Fruit fly (Drosophila melanogaster) whole organism, embryonic: ENCODE measurements around the gene CG2278.
A peak's percentile ranks its signal among the peaks of the same experiment; 100 is the strongest.

Experiments used
- Bgb ChIP-seq: fragments of 200-800 bp; sonication (Bioruptor generic); IDR thresholded peaks from 2 replicates; pipeline ENCODE4 v1.3.6; 2022; ENCODE audit warnings: missing biosample characterization, missing genetic modification characterization; ENCODE audit not compliant: partially characterized antibody
- CG11456 ChIP-seq: fragments of 200-800 bp; sonication (Bioruptor generic); IDR thresholded peaks from 3 replicates; pipeline ENCODE4 v1.3.6; 2022; ENCODE audit warnings: missing biosample characterization, missing genetic modification characterization
- CG12155 ChIP-seq: fragments of 200-800 bp; sonication (Bioruptor generic); optimal IDR thresholded peaks from 3 replicates; lab custom pipeline; 2016; ENCODE audit warnings: missing biosample characterization, missing genetic modification characterization
- CG12299 ChIP-seq: fragments of 200-800 bp; sonication (Bioruptor generic); optimal IDR thresholded peaks from 2 replicates; lab custom pipeline; 2018; ENCODE audit warnings: missing biosample characterization, mild to moderate bottlenecking, missing genetic modification characterization
- CG12942 ChIP-seq: fragments of 200-800 bp; sonication (Bioruptor generic); optimal IDR thresholded peaks from 3 replicates; lab custom pipeline; 2016; ENCODE audit warnings: missing biosample characterization, missing genetic modification characterization
- CG13775 ChIP-seq: fragments of 200-800 bp; sonication (Bioruptor generic); optimal IDR thresholded peaks from 3 replicates; lab custom pipeline; 2017; ENCODE audit warnings: missing biosample characterization, mild to moderate bottlenecking, missing genetic modification characterization
- CG14014 ChIP-seq: fragments of 200-800 bp; sonication (Bioruptor generic); IDR thresholded peaks from 2 replicates; pipeline ENCODE4 v1.3.6; 2022; ENCODE audit warnings: missing biosample characterization, missing genetic modification characterization
- CG15514 ChIP-seq: fragments of 200-800 bp; sonication (Bioruptor generic); optimal IDR thresholded peaks from 3 replicates; lab custom pipeline; 2017; ENCODE audit warnings: missing biosample characterization, missing genetic modification characterization, mild to moderate bottlenecking, moderate library complexity, missing genetic modification reagents
- CG1647 ChIP-seq: fragments of 200-800 bp; sonication (Bioruptor generic); optimal IDR thresholded peaks from 3 replicates; lab custom pipeline; 2016; ENCODE audit warnings: missing biosample characterization, missing genetic modification characterization
- CG18619 ChIP-seq: fragments of 200-800 bp; sonication (Bioruptor generic); optimal IDR thresholded peaks from 3 replicates; lab custom pipeline; 2017; ENCODE audit warnings: missing biosample characterization, mild to moderate bottlenecking, missing genetic modification characterization
- CG43689 ChIP-seq: fragments of 200-800 bp; sonication (Bioruptor generic); IDR thresholded peaks from 2 replicates; pipeline ENCODE4 v1.3.6; 2022; ENCODE audit warnings: missing biosample characterization, missing genetic modification characterization
- CG4854 ChIP-seq: fragments of 200-800 bp; sonication (Bioruptor generic); optimal IDR thresholded peaks from 2 replicates; lab custom pipeline; 2016; ENCODE audit warnings: missing biosample characterization, missing genetic modification characterization, inconsistent platforms
- CG5180 ChIP-seq: fragments of 200-800 bp; sonication (Bioruptor generic); optimal IDR thresholded peaks from 3 replicates; lab custom pipeline; 2017; ENCODE audit warnings: missing biosample characterization, missing genetic modification characterization, mild to moderate bottlenecking, moderate library complexity, missing genetic modification reagents
- CG7839 ChIP-seq: fragments of 200-800 bp; sonication (Bioruptor generic); optimal IDR thresholded peaks from 3 replicates; lab custom pipeline; 2018; ENCODE audit warnings: missing biosample characterization, mild to moderate bottlenecking, missing genetic modification characterization, moderate library complexity
- CTCF ChIP-seq: fragments of 200-800 bp; sonication (Bioruptor generic); optimal IDR thresholded peaks from 2 replicates; lab custom pipeline; 2017; ENCODE audit warnings: missing biosample characterization, mild to moderate bottlenecking, missing genetic modification characterization, moderate library complexity
- Doc2 ChIP-seq: fragments of 200-800 bp; sonication (Bioruptor generic); IDR thresholded peaks from 2 replicates; pipeline ENCODE4 v1.3.6; 2022; ENCODE audit warnings: missing biosample characterization, missing genetic modification characterization
- Elba2 ChIP-seq: fragments of 200-800 bp; sonication (Bioruptor generic); optimal IDR thresholded peaks from 3 replicates; lab custom pipeline; 2016; ENCODE audit warnings: missing biosample characterization, missing genetic modification characterization
- Ets65A ChIP-seq: fragments of 200-800 bp; sonication (Bioruptor generic); peaks from one replicate; lab custom pipeline; 2016; ENCODE audit warnings: missing biosample characterization, missing genetic modification characterization
- Lhr ChIP-seq: fragments of 200-800 bp; sonication (Bioruptor generic); optimal IDR thresholded peaks from 3 replicates; lab custom pipeline; 2017; ENCODE audit warnings: mild to moderate bottlenecking, missing biosample characterization, missing genetic modification reagents, missing genetic modification characterization
- Meics ChIP-seq: fragments of 200-800 bp; sonication (Bioruptor generic); optimal IDR thresholded peaks from 2 replicates; lab custom pipeline; 2017; ENCODE audit warnings: missing biosample characterization, mild to moderate bottlenecking, missing genetic modification characterization
- NC2β ChIP-seq: fragments of 200-800 bp; sonication (Bioruptor generic); optimal IDR thresholded peaks from 2 replicates; lab custom pipeline; 2016; ENCODE audit warnings: missing biosample characterization, missing genetic modification characterization
- Nf-YA ChIP-seq: fragments of 200-800 bp; sonication (Bioruptor generic); IDR thresholded peaks from 2 replicates; pipeline ENCODE4 v1.3.6; 2022; ENCODE audit warnings: missing biosample characterization, missing genetic modification characterization
- Nf-YB ChIP-seq: fragments of 200-800 bp; sonication (Bioruptor generic); optimal IDR thresholded peaks from 3 replicates; lab custom pipeline; 2019; ENCODE audit warnings: missing biosample characterization, mild to moderate bottlenecking, missing genetic modification characterization, moderate library complexity
- Oaz ChIP-seq: fragments of 200-800 bp; sonication (Bioruptor generic); IDR thresholded peaks from 2 replicates; pipeline ENCODE4 v1.3.6; 2022; ENCODE audit warnings: missing biosample characterization, missing genetic modification characterization
- Ptx1 ChIP-seq: fragments of 200-800 bp; sonication (Bioruptor generic); IDR thresholded peaks from 2 replicates; pipeline ENCODE4 v1.3.6; 2022; ENCODE audit warnings: missing biosample characterization, missing genetic modification characterization
- Rx ChIP-seq: fragments of 200-800 bp; sonication (Bioruptor generic); IDR thresholded peaks from 2 replicates; pipeline ENCODE4 v1.3.6; 2022; ENCODE audit warnings: missing biosample characterization, missing genetic modification characterization
- Scr ChIP-seq: fragments of 200-800 bp; sonication (Bioruptor generic); IDR thresholded peaks from 2 replicates; pipeline ENCODE4 v1.3.6; 2022; ENCODE audit warnings: missing biosample characterization, missing genetic modification characterization; ENCODE audit not compliant: partially characterized antibody
- Sry-β ChIP-seq: fragments of 200-800 bp; sonication (Bioruptor generic); optimal IDR thresholded peaks from 2 replicates; lab custom pipeline; 2018; ENCODE audit warnings: missing biosample characterization, mild to moderate bottlenecking, missing genetic modification characterization, moderate library complexity
- Sry-δ ChIP-seq: fragments of 200-800 bp; sonication (Bioruptor generic); optimal IDR thresholded peaks from 2 replicates; lab custom pipeline; 2016; ENCODE audit warnings: missing biosample characterization, missing genetic modification characterization
- Taf1 ChIP-seq: fragments of 200-800 bp; sonication (Bioruptor generic); IDR thresholded peaks from 2 replicates; pipeline ENCODE4 v1.3.6; 2022; ENCODE audit warnings: missing biosample characterization, missing genetic modification characterization
- ato ChIP-seq: fragments of 200-800 bp; sonication (Bioruptor generic); IDR thresholded peaks from 2 replicates; pipeline ENCODE4 v1.3.6; 2022; ENCODE audit warnings: missing biosample characterization, missing genetic modification characterization; ENCODE audit not compliant: partially characterized antibody
- bab2 ChIP-seq: fragments of 200-800 bp; sonication (Bioruptor generic); optimal IDR thresholded peaks from 2 replicates; lab custom pipeline; 2016; ENCODE audit warnings: missing biosample characterization, missing genetic modification characterization
- bbx ChIP-seq: fragments of 200-800 bp; sonication (Bioruptor generic); IDR thresholded peaks from 2 replicates; pipeline ENCODE4 v1.3.6; 2022; ENCODE audit warnings: missing biosample characterization, missing genetic modification characterization; ENCODE audit not compliant: partially characterized antibody
- bowl ChIP-seq: fragments of 200-800 bp; sonication (Bioruptor generic); IDR thresholded peaks from 2 replicates; pipeline ENCODE4 v1.3.6; 2022; ENCODE audit warnings: missing biosample characterization, missing genetic modification characterization
- cad ChIP-seq: fragments of >200 bp; optimal IDR thresholded peaks from 2 replicates; lab custom pipeline; 2017; ENCODE audit warnings: missing biosample characterization, missing genetic modification characterization
- cg ChIP-seq: fragments of 200-800 bp; sonication (Bioruptor generic); optimal IDR thresholded peaks from 3 replicates; lab custom pipeline; 2019; ENCODE audit warnings: missing biosample characterization, mild to moderate bottlenecking, missing genetic modification characterization, moderate library complexity
- dmrt11E ChIP-seq: fragments of 200-800 bp; sonication (Bioruptor generic); optimal IDR thresholded peaks from 3 replicates; lab custom pipeline; 2018; ENCODE audit warnings: missing biosample characterization, mild to moderate bottlenecking, missing genetic modification characterization, moderate library complexity
- esg ChIP-seq: fragments of 200-800 bp; sonication (Bioruptor generic); conservative IDR thresholded peaks from 2 replicates; pipeline ENCODE4 v1.3.6; 2022; ENCODE audit warnings: missing biosample characterization, missing genetic modification characterization
- eve ChIP-seq, 2 experiments: fragments of >200 bp; optimal IDR thresholded peaks; 2 replicates each; lab custom pipeline; 2017; ENCODE audit warnings: missing biosample characterization in 2 of 2, missing genetic modification characterization in 2 of 2
- gsb-n ChIP-seq: fragments of 200-800 bp; sonication (Bioruptor generic); optimal IDR thresholded peaks from 3 replicates; lab custom pipeline; 2018; ENCODE audit warnings: missing biosample characterization, mild to moderate bottlenecking, missing genetic modification characterization
- h ChIP-seq: fragments of >200 bp; optimal IDR thresholded peaks from 2 replicates; lab custom pipeline; 2017
- maf-S ChIP-seq: fragments of 200-800 bp; sonication (Bioruptor generic); optimal IDR thresholded peaks from 2 replicates; lab custom pipeline; 2016; ENCODE audit warnings: missing biosample characterization, missing genetic modification characterization
- nerfin-1 ChIP-seq: fragments of 200-800 bp; sonication (Bioruptor generic); optimal IDR thresholded peaks from 3 replicates; lab custom pipeline; 2019; ENCODE audit warnings: missing biosample characterization, mild to moderate bottlenecking, missing genetic modification characterization, moderate library complexity
- pho ChIP-seq: fragments of 200-800 bp; sonication (Bioruptor generic); optimal IDR thresholded peaks from 2 replicates; lab custom pipeline; 2016; ENCODE audit warnings: missing biosample characterization, missing genetic modification characterization
- rib ChIP-seq: fragments of 200-800 bp; sonication (Bioruptor generic); IDR thresholded peaks from 2 replicates; pipeline ENCODE4 v1.3.6; 2022; ENCODE audit warnings: missing biosample characterization, missing genetic modification characterization
- row ChIP-seq: fragments of 200-800 bp; sonication (Bioruptor generic); IDR thresholded peaks from 3 replicates; pipeline ENCODE4 v1.3.6; 2022; ENCODE audit warnings: missing biosample characterization, missing genetic modification characterization
- sc ChIP-seq, 3 experiments: fragments of >200 bp in 2 of 3; fragments of 200-800 bp in 1 of 3; sonication (Bioruptor generic) in 1 of 3; optimal IDR thresholded peaks; 2 replicates in 2 of 3; 3 replicates in 1 of 3; lab custom pipeline; 2017; ENCODE audit warnings: mild to moderate bottlenecking in 1 of 3, missing biosample characterization in 1 of 3, missing genetic modification characterization in 1 of 3, missing genetic modification reagents in 1 of 3
- sens ChIP-seq: fragments of 200-800 bp; sonication (Bioruptor generic); peaks from one replicate; lab custom pipeline; 2016; ENCODE audit warnings: missing biosample characterization, missing genetic modification characterization
- sug ChIP-seq: fragments of 200-800 bp; optimal IDR thresholded peaks from 2 replicates; lab custom pipeline; 2019; ENCODE audit warnings: missing biosample characterization, mild to moderate bottlenecking, missing genetic modification characterization, moderate library complexity
- tgo ChIP-seq: fragments of 200-800 bp; sonication (Bioruptor generic); IDR thresholded peaks from 3 replicates; pipeline ENCODE4 v1.3.6; 2022; ENCODE audit warnings: missing biosample characterization, missing genetic modification characterization
- ttk ChIP-seq: fragments of 200-800 bp; sonication (Bioruptor generic); IDR thresholded peaks from 2 replicates; pipeline ENCODE4 v2.1.2; 2022; ENCODE audit warnings: missing biosample characterization, missing genetic modification characterization

CG2278 gene

DNA sequence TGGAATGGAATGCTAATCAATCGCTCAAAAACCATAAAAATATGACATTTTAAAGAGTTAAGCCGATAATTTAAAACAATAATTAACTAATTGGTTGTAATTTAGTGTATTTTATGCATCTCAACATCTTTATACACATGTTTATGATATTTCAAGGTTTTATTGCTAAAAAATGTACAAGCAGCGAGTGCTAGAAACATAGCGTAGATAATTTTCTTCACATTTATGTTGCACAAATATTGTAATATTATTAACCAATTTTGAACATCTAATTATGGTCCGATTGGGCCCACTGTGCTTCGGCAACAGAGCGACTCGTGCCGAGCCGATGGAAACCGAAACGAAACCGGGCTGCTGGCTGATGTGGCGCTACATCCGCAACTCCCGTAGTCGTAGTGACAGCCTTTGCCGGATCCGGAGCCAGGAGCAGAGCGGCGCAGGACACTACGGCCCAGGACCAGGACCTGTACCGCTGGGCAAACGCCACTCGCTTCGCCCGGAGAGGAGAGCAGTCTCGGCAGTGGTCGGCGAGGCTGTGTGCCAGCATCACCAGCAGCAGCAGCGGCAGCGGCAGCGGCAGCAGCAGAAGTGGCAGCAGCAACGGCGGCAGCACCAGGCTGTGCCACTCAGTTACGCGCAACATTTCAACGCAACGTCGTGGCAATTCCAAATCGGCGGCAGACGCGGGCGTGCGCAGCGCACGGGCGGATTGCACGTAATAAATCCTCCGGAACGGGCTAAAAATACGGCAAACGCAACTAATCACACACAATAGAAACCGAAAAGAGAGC is 8.3 kb upstream of the CG2278 start, which contains the start of gene sdt (continued):
- TF ChIP-seq tgo, result no peak
- peak; percentile 28 for TF ChIP-seq bab2 (GFP tag; lab: Kevin White, UChicago)
- peak; percentile 13 for TF ChIP-seq CG13775 (GFP tag; lab: Kevin White, UChicago)
- peak; percentile 47 for TF ChIP-seq row
- TF ChIP-seq eve (GFP tag; optimal IDR thresholded peaks at IDR 0.05; lab: Kevin White, UChicago), result no peak
- TF ChIP-seq Doc2 (GFP tag; lab: Robert Waterston, UW), result no peak
- TF ChIP-seq sens (GFP tag; lab: Kevin White, UChicago), result peak; percentile 70
- no peak for TF ChIP-seq pho
- TF ChIP-seq sc (optimal IDR thresholded peaks at IDR 0.05; lab: Kevin White, UChicago), result no peak
- no peak for TF ChIP-seq sc (GFP tag; optimal IDR thresholded peaks at IDR 0.05; lab: Kevin White, UChicago)
- peak; percentile 7 for TF ChIP-seq sug (tag; lab: Kevin White, UChicago)
- TF ChIP-seq Oaz (GFP tag; lab: Robert Waterston, UW), result no peak
- no peak for TF ChIP-seq nerfin-1
- no peak for TF ChIP-seq CG14014
- no peak for TF ChIP-seq maf-S
- TF ChIP-seq Taf1 (GFP tag; lab: Robert Waterston, UW), result no peak
- no peak for TF ChIP-seq CG12155
- TF ChIP-seq Rx (GFP tag; lab: Robert Waterston, UW), result no peak
- no peak for TF ChIP-seq ato (GFP tag; lab: Robert Waterston, UW)
- TF ChIP-seq CG43689 (GFP tag; lab: Robert Waterston, UW), result no peak
- no peak for TF ChIP-seq rib (GFP tag; lab: Robert Waterston, UW)
- no peak for TF ChIP-seq bbx (GFP tag; lab: Robert Waterston, UW)
- TF ChIP-seq cg, result no peak
- no peak for TF ChIP-seq Nf-YA (GFP tag; lab: Robert Waterston, UW)
- TF ChIP-seq h (lab: Kevin White, UChicago), result no peak
- no peak for TF ChIP-seq NC2β
- no peak for TF ChIP-seq dmrt11E (tag; lab: Kevin White, UChicago)
- no peak for TF ChIP-seq ttk (GFP tag; lab: Robert Waterston, UW)
- TF ChIP-seq bowl (GFP tag; lab: Robert Waterston, UW), result no peak
- TF ChIP-seq Bgb, result no peak
- no peak for TF ChIP-seq cad (GFP tag; lab: Kevin White, UChicago)
- TF ChIP-seq Ets65A (GFP tag; lab: Kevin White, UChicago), result no peak
- no peak for TF ChIP-seq gsb-n (tag; lab: Kevin White, UChicago)
- TF ChIP-seq Meics (GFP tag; lab: Kevin White, UChicago), result no peak
- TF ChIP-seq CTCF (GFP tag; lab: Kevin White, UChicago), result no peak
- no peak for TF ChIP-seq CG12942 (GFP tag; lab: Kevin White, UChicago)
- TF ChIP-seq Elba2 (GFP tag; lab: Kevin White, UChicago), result no peak
- peak; percentile 61 for TF ChIP-seq CG7839 (tag; lab: Kevin White, UChicago)
- no peak for TF ChIP-seq CG4854 (GFP tag; lab: Kevin White, UChicago)
- TF ChIP-seq CG18619 (GFP tag; lab: Kevin White, UChicago), result peak; percentile 11
- TF ChIP-seq Lhr (GFP tag; lab: Kevin White, UChicago), result no peak
- TF ChIP-seq CG12299 (tag; lab: Kevin White, UChicago), result no peak
- no peak for TF ChIP-seq Sry-β (GFP tag; lab: Kevin White, UChicago)
- no peak for TF ChIP-seq Sry-δ (GFP tag; lab: Kevin White, UChicago)
- peak; percentile 2 for TF ChIP-seq CG15514 (GFP tag; lab: Kevin White, UChicago)
- no peak for TF ChIP-seq CG1647
- TF ChIP-seq esg (GFP tag; lab: Robert Waterston, UW), result 0 out of 2 replicates have a peak, but pooled peaks have one; percentile 18
- no peak for TF ChIP-seq CG11456 (GFP tag; lab: Robert Waterston, UW)
- TF ChIP-seq CG5180 (GFP tag; lab: Kevin White, UChicago), result no peak
- TF ChIP-seq Nf-YB (GFP tag; lab: Kevin White, UChicago), result no peak
- no peak for TF ChIP-seq Ptx1 (GFP tag; lab: Robert Waterston, UW)
- no peak for TF ChIP-seq Scr (GFP tag; lab: Robert Waterston, UW)
